Fruit fly (Drosophila melanogaster) Kc167 (cell line): ENCODE measurements around the gene CG34025.

Experiments
- h ChIP-seq: fragments of >200 bp; optimal IDR thresholded peaks from 3 replicates; lab custom pipeline; 2018; ENCODE audit warnings: missing external identifiers
- psq ChIP-seq: fragments of >200 bp; optimal IDR thresholded peaks from 2 replicates; lab custom pipeline; 2017; ENCODE audit warnings: missing external identifiers
- ttk ChIP-seq: sonication (Bioruptor generic); optimal IDR thresholded peaks from 2 replicates; lab custom pipeline; 2017; ENCODE audit warnings: missing external identifiers

- no peak for TF ChIP-seq ttk
- no peak for TF ChIP-seq psq
- no peak for TF ChIP-seq h (lab: Kevin White, UChicago)
These were observed at the start of gene CG34025, which contains the start of gene Or63a for dm6 chr3L:2960949-2961584.
